Fruit fly (Drosophila melanogaster): ENCODE measurements around the gene RpL10Ab.

RpL10Ab gene

dm6 chr3L:11785291-11785690 lies 37.4 kb upstream of the RpL10Ab start (continued):
- TF ChIP-seq dsx (GFP tag; optimal IDR thresholded peaks at IDR 0.05; ENCODE audit: poor library complexity, severe bottlenecking), result no peak
- no peak for TF ChIP-seq esn (GFP tag; optimal IDR thresholded peaks at IDR 0.05)
- TF ChIP-seq CG11762 (GFP tag; optimal IDR thresholded peaks at IDR 0.05; ENCODE audit: insufficient read depth), result no peak
- TF ChIP-seq Sox14 (GFP tag; optimal IDR thresholded peaks at IDR 0.05), result no peak
- no peak for TF ChIP-seq CG32006 (GFP tag; optimal IDR thresholded peaks at IDR 0.05)
- no peak for TF ChIP-seq Ets21C (GFP tag; optimal IDR thresholded peaks at IDR 0.05)
- no peak for TF ChIP-seq pdm3 (GFP tag; optimal IDR thresholded peaks at IDR 0.05)
- no peak for TF ChIP-seq salr (GFP tag; optimal IDR thresholded peaks at IDR 0.05)
- TF ChIP-seq CG1621 (tag; optimal IDR thresholded peaks at IDR 0.05), result no peak
- TF ChIP-seq Met (GFP tag; optimal IDR thresholded peaks at IDR 0.05), result no peak
- TF ChIP-seq CG16779 (tag; optimal IDR thresholded peaks at IDR 0.05), result no peak
- peak; percentile 44; the same call in 1 of the 3 replicates for TF ChIP-seq CG8119 (GFP tag; IDR thresholded peaks at IDR 0.05)
- TF ChIP-seq CG3919 (GFP tag; optimal IDR thresholded peaks at IDR 0.05), result no peak
- no peak for TF ChIP-seq Lpt (GFP tag; optimal IDR thresholded peaks at IDR 0.05)
- TF ChIP-seq CG6276 (GFP tag; optimal IDR thresholded peaks at IDR 0.05), result no peak
- no peak for TF ChIP-seq dac (GFP tag; optimal IDR thresholded peaks at IDR 0.05)
- no peak for TF ChIP-seq OdsH (GFP tag; optimal IDR thresholded peaks at IDR 0.05)
- no peak for TF ChIP-seq CG8319 (GFP tag; optimal IDR thresholded peaks at IDR 0.05)
- no peak for TF ChIP-seq ss (GFP tag; optimal IDR thresholded peaks at IDR 0.05)
- no peak for TF ChIP-seq CG10669 (GFP tag; optimal IDR thresholded peaks at IDR 0.05)
- TF ChIP-seq Ets96B (tag; optimal IDR thresholded peaks at IDR 0.05), result no peak
- TF ChIP-seq Eip93F (GFP tag; optimal IDR thresholded peaks at IDR 0.05), result no peak
- no peak for TF ChIP-seq CG10631 (GFP tag; optimal IDR thresholded peaks at IDR 0.05)
- no peak for TF ChIP-seq Sox102F (GFP tag; optimal IDR thresholded peaks at IDR 0.05)
- no peak for TF ChIP-seq Smox (GFP tag; optimal IDR thresholded peaks at IDR 0.05)
- no peak for TF ChIP-seq CG3032 (tag; optimal IDR thresholded peaks at IDR 0.05)
- no peak for TF ChIP-seq lz (GFP tag; optimal IDR thresholded peaks at IDR 0.05)
- TF ChIP-seq CG11294 (GFP tag; IDR thresholded peaks at IDR 0.05), result peak; percentile 61
- TF ChIP-seq CG31627 (GFP tag; optimal IDR thresholded peaks at IDR 0.05), result no peak
- no peak for TF ChIP-seq acj6 (GFP tag; optimal IDR thresholded peaks at IDR 0.05)
- no peak for TF ChIP-seq fd59A (GFP tag; optimal IDR thresholded peaks at IDR 0.05)
- no peak for TF ChIP-seq Eip75B (GFP tag; optimal IDR thresholded peaks at IDR 0.05)
- no peak for TF ChIP-seq CG6792 (GFP tag; optimal IDR thresholded peaks at IDR 0.05)
- TF ChIP-seq CG6808 (GFP tag; optimal IDR thresholded peaks at IDR 0.05), result no peak
- no peak for TF ChIP-seq CG11902 (GFP tag; optimal IDR thresholded peaks at IDR 0.05)
- no peak for TF ChIP-seq cyc (GFP tag; optimal IDR thresholded peaks at IDR 0.05)

- TF ChIP-seq Hr39 (GFP tag; optimal IDR thresholded peaks at IDR 0.05) (no peak), vri (GFP tag; optimal IDR thresholded peaks at IDR 0.05) (peak; percentile 81), Eip93F (GFP tag; optimal IDR thresholded peaks at IDR 0.05) (peak; percentile 52), esn (GFP tag; optimal IDR thresholded peaks at IDR 0.05) (peak; percentile 38), CG6163 (GFP tag; IDR thresholded peaks at IDR 0.05) (0 out of 3 replicates have a peak, but pooled peaks have one; percentile 12), CG6792 (GFP tag; optimal IDR thresholded peaks at IDR 0.05) (peak; percentile 25), CG10631 (GFP tag; optimal IDR thresholded peaks at IDR 0.05) (peak; percentile 1), dsx (GFP tag; optimal IDR thresholded peaks at IDR 0.05; ENCODE audit: poor library complexity, severe bottlenecking) (no peak), Sox14 (GFP tag; optimal IDR thresholded peaks at IDR 0.05) (peak; percentile 4)
Observed at dm6 chr3L:11788195-11788594, 34.5 kb upstream of the RpL10Ab start.

dm6 chr3L:11788936-11789352 lies 33.7 kb upstream of the RpL10Ab start:
- TF ChIP-seq CG3919 (GFP tag; optimal IDR thresholded peaks at IDR 0.05) (no peak), fkh (GFP tag; optimal IDR thresholded peaks at IDR 0.05) (peak; percentile 65), CG8119 (GFP tag; IDR thresholded peaks at IDR 0.05) (peak; percentile 26; the same call in 2 of the 3 replicates), CG16779 (tag; optimal IDR thresholded peaks at IDR 0.05) (peak; percentile 48), CG1621 (tag; optimal IDR thresholded peaks at IDR 0.05) (no peak), Eip93F (GFP tag; optimal IDR thresholded peaks at IDR 0.05) (peak; percentile 8)
